Worm (Caenorhabditis elegans) whole organism, late embryonic: ENCODE measurements around the gene C03B1.1.

Experiments used
- dve-1 ChIP-seq: sonication (generic microtip); optimal IDR thresholded peaks from 2 replicates; lab custom pipeline; 2017; ENCODE audit warnings: antibody characterized with exemption, mild to moderate bottlenecking, missing genetic modification characterization, missing compliant biosample characterization
- mec-3 ChIP-seq: sonication (generic microtip); optimal IDR thresholded peaks from 2 replicates; lab custom pipeline; 2016; ENCODE audit warnings: borderline replicate concordance, missing genetic modification characterization, missing compliant biosample characterization

- TF ChIP-seq dve-1 (tag; lab: Kevin White, UChicago), result no peak
- TF ChIP-seq mec-3 (tag; lab: Kevin White, UChicago), result no peak
Measured at ce11 chrX:6360077-6360476, 14.5 kb upstream of the C03B1.1 start.
